Fruit fly (Drosophila melanogaster) whole organism, wandering third instar larva: ENCODE results near the gene Pkg21D.

Source experiments
- Abd-B ChIP-seq: fragments of >200 bp; optimal IDR thresholded peaks from 2 replicates; lab custom pipeline; 2017; ENCODE audit warnings: missing biosample characterization, missing genetic modification characterization
- Hr78 ChIP-seq: fragments of >200 bp; optimal IDR thresholded peaks from 2 replicates; lab custom pipeline; 2017; ENCODE audit warnings: missing biosample characterization, missing genetic modification characterization
- br ChIP-seq: fragments of 200-800 bp; sonication (Bioruptor generic); optimal IDR thresholded peaks from 2 replicates; lab custom pipeline; 2016; ENCODE audit warnings: missing biosample characterization, missing genetic modification characterization
- fru ChIP-seq: fragments of 200-800 bp; sonication (Bioruptor generic); optimal IDR thresholded peaks from 3 replicates; lab custom pipeline; 2016; ENCODE audit warnings: missing biosample characterization, mild to moderate bottlenecking, missing genetic modification characterization
- h ChIP-seq: fragments of 200-800 bp; sonication (Bioruptor generic); optimal IDR thresholded peaks from 3 replicates; lab custom pipeline; 2016; ENCODE audit warnings: missing biosample characterization, mild to moderate bottlenecking, missing genetic modification characterization
- lola ChIP-seq: fragments of >200 bp; optimal IDR thresholded peaks from 2 replicates; lab custom pipeline; 2017; ENCODE audit warnings: missing biosample characterization, missing genetic modification characterization
- psq ChIP-seq: fragments of 200-800 bp; sonication (Bioruptor generic); optimal IDR thresholded peaks from 3 replicates; lab custom pipeline; 2017; ENCODE audit warnings: missing biosample characterization, mild to moderate bottlenecking, missing genetic modification characterization, moderate library complexity
- sage ChIP-seq: fragments of 200-800 bp; sonication (Bioruptor generic); optimal IDR thresholded peaks from 2 replicates; lab custom pipeline; 2016; ENCODE audit warnings: missing biosample characterization, mild to moderate bottlenecking, missing genetic modification characterization

- no peak for TF ChIP-seq fru
- TF ChIP-seq lola (GFP tag; lab: Kevin White, UChicago) = no peak
- TF ChIP-seq br (GFP tag; lab: Kevin White, UChicago) = no peak
- TF ChIP-seq h (GFP tag; lab: Kevin White, UChicago) = no peak
- no peak for TF ChIP-seq psq (GFP tag; lab: Kevin White, UChicago)
- no peak for TF ChIP-seq Abd-B (GFP tag; lab: Kevin White, UChicago)
- no peak for TF ChIP-seq Hr78 (GFP tag; lab: Kevin White, UChicago)
- no peak for TF ChIP-seq sage
These were observed 17.4 kb downstream of the Pkg21D start, which contains the start of gene CG12506 for dm6 chr2L:773247-773646.
